Worm (Caenorhabditis elegans) whole organism, early embryonic: ENCODE results near the gene sec-24.1.
A peak's percentile ranks its signal among the peaks of the same experiment; 100 is the strongest.

Experiments
- B0310.2 ChIP-seq: sonication (generic microtip); optimal IDR thresholded peaks from 2 replicates; lab custom pipeline; 2016; ENCODE audit warnings: mild to moderate bottlenecking, missing genetic modification characterization, missing compliant biosample characterization
- F13C5.2 ChIP-seq: sonication (generic microtip); optimal IDR thresholded peaks from 2 replicates; lab custom pipeline; 2017; ENCODE audit warnings: mild to moderate bottlenecking, missing genetic modification characterization, inconsistent platforms, missing compliant biosample characterization
- aly-1 ChIP-seq: sonication (generic microtip); optimal IDR thresholded peaks from 2 replicates; lab custom pipeline; 2016; ENCODE audit warnings: missing genetic modification characterization, missing compliant biosample characterization
- ama-1 ChIP-seq: fragments of 150-350 bp; optimal IDR thresholded peaks from 2 replicates; lab custom pipeline; 2014
- hmg-4 ChIP-seq: fragments of 200-800 bp; sonication (Bioruptor generic); optimal IDR thresholded peaks from 2 replicates; lab custom pipeline; 2018; ENCODE audit warnings: mild to moderate bottlenecking, missing genetic modification characterization, missing compliant biosample characterization
- hnd-1 ChIP-seq: sonication (generic microtip); optimal IDR thresholded peaks from 2 replicates; lab custom pipeline; 2016; ENCODE audit warnings: missing genetic modification characterization, missing compliant biosample characterization
- tbx-37 ChIP-seq: fragments of 200-800 bp; sonication (Bioruptor generic); conservative IDR thresholded peaks from 2 replicates; pipeline ENCODE4 v1.3.6; 2022; ENCODE audit warnings: missing genetic modification reagents, missing genetic modification characterization, missing compliant biosample characterization

DNA sequence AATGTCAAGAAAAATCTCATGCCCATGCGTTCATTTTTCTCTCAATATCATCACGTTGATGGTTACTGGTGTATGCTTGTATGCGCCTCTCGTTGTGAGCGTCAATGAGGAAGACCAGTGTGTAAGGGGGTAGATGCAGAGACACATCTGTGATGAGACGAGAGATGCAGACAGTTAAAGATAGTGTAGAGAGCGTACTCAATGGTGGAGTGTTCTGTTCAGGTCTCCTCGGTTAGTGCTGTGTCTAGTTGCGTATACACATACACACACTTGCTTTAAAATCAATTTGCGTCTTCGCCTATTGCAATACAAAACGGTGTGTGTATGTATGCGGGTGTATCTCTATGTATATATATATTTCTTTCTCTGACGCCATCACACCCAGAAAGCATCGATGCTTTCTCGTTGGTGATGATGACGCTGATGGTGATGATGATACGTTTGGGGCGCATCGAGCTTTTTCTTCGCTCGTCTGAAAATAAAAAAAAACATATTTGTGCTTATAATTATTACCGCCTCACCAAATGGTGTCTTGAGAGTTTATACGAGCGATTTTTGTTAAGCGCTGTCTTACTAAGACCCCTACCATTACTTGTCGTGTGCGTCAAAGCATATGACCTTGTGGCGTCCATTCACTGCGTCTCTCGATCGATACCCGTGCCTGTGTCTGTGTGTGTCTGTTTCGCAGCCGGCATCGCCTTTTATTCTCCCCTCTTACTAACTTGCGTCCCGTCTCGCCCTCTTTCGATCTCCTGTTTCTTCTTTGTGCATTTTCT, 27.6 kb upstream of the sec-24.1 start, which contains the start of gene F40F11.3:
- TF ChIP-seq hnd-1 (no peak), ama-1 (lab: Kevin White, UChicago) (no peak), tbx-37 (GFP tag; lab: Robert Waterston, UW) (no peak), B0310.2 (tag; lab: Kevin White, UChicago) (no peak), F13C5.2 (tag; lab: Kevin White, UChicago) (peak; percentile 64), aly-1 (no peak), hmg-4 (peak; percentile 38)
